Worm (Caenorhabditis elegans): ENCODE measurements around the gene T08G3.6.

- no peak for TF ChIP-seq hpl-2 (GFP tag; optimal IDR thresholded peaks at IDR 0.05)
- TF ChIP-seq ceh-82 (tag; optimal IDR thresholded peaks at IDR 0.05) = no peak
- TF ChIP-seq efl-1 (optimal IDR thresholded peaks at IDR 0.05) = no peak
- no peak for TF ChIP-seq efl-1 (GFP tag; optimal IDR thresholded peaks at IDR 0.05 in 1 of 2)
- TF ChIP-seq blmp-1 (tag; optimal IDR thresholded peaks at IDR 0.05) = no peak
- TF ChIP-seq mep-1 (tag; optimal IDR thresholded peaks at IDR 0.05) = no peak
- no peak for TF ChIP-seq ztf-4 (tag; optimal IDR thresholded peaks at IDR 0.05)
- no peak for TF ChIP-seq Y116A8C.19 (tag; optimal IDR thresholded peaks at IDR 0.05; ENCODE audit: borderline replicate concordance)
- TF ChIP-seq alr-1 (tag; optimal IDR thresholded peaks at IDR 0.05; ENCODE audit: borderline replicate concordance) = no peak
Observed at ce11 chrV:16437546-16437945, 8.2 kb upstream of the T08G3.6 start, which contains the start of gene F26D2.15.
